Worm (Caenorhabditis elegans): ENCODE data around the gene kgb-2.

ce11 chrIV:3624597-3624996 lies 18.0 kb downstream of the kgb-2 start, which contains the start of the genes cha-1 and unc-17:
- TF ChIP-seq jun-1 (tag; optimal IDR thresholded peaks at IDR 0.05) (no peak), egl-27 (tag; optimal IDR thresholded peaks at IDR 0.05) (no peak), ZK337.2 (GFP tag; IDR thresholded peaks at IDR 0.05) (no peak), zag-1 (tag; optimal IDR thresholded peaks at IDR 0.05) (no peak), aly-2 (tag; optimal IDR thresholded peaks at IDR 0.05) (no peak), ceh-28 (tag; optimal IDR thresholded peaks at IDR 0.05) (no peak), unc-130 (GFP tag; optimal IDR thresholded peaks at IDR 0.05) (no peak), lim-7 (GFP tag; IDR thresholded peaks at IDR 0.05) (no peak), fos-1 (tag; optimal IDR thresholded peaks at IDR 0.05) (no peak), unc-62 (GFP tag; optimal IDR thresholded peaks at IDR 0.05 in 1 of 2) (no peak), unc-62 (tag; optimal IDR thresholded peaks at IDR 0.05) (no peak)

Measured in whole organism, L4 larva.